Worm (Caenorhabditis elegans) whole organism, young adult: Measurements from ENCODE around the gene F31F7.2.

Experiments used
- B0019.2 ChIP-seq: fragments of 200-800 bp; sonication (Bioruptor generic); conservative IDR thresholded peaks from 2 replicates; pipeline ENCODE4 v1.3.6; 2022; ENCODE audit warnings: missing genetic modification reagents, missing genetic modification characterization, missing compliant biosample characterization
- B0261.1 ChIP-seq: sonication (generic microtip); optimal IDR thresholded peaks from 2 replicates; lab custom pipeline; 2016; ENCODE audit warnings: mild to moderate bottlenecking, missing genetic modification characterization, moderate library complexity, missing compliant biosample characterization
- F10E7.11 ChIP-seq: sonication (generic microtip); optimal IDR thresholded peaks from 2 replicates; lab custom pipeline; 2017; ENCODE audit warnings: mild to moderate bottlenecking, missing genetic modification characterization, moderate library complexity, missing compliant biosample characterization
- F23B12.7 ChIP-seq: sonication (generic microtip); optimal IDR thresholded peaks from 2 replicates; lab custom pipeline; 2017; ENCODE audit warnings: missing genetic modification characterization, mild to moderate bottlenecking, missing compliant biosample characterization, antibody characterized with exemption, moderate library complexity; ENCODE audit not compliant: insufficient read depth
- F33H1.4 ChIP-seq: fragments of 200-800 bp; sonication (Bioruptor generic); IDR thresholded peaks from 2 replicates; pipeline ENCODE4 v1.3.6; 2022; ENCODE audit warnings: missing genetic modification reagents, missing genetic modification characterization, missing compliant biosample characterization
- F52B5.7 ChIP-seq: sonication (generic microtip); optimal IDR thresholded peaks from 2 replicates; lab custom pipeline; 2016; ENCODE audit warnings: mild to moderate bottlenecking, missing genetic modification characterization, missing compliant biosample characterization
- T07F8.4 ChIP-seq: sonication (generic microtip); optimal IDR thresholded peaks from 2 replicates; lab custom pipeline; 2016; ENCODE audit warnings: mild to moderate bottlenecking, missing genetic modification characterization, moderate library complexity, missing compliant biosample characterization
- Y53F4B.3 ChIP-seq: fragments of 200-800 bp; sonication (Bioruptor generic); IDR thresholded peaks from 2 replicates; pipeline ENCODE4 v1.3.6; 2022; ENCODE audit warnings: missing genetic modification reagents, missing genetic modification characterization, missing compliant biosample characterization
- Y67H2A.10 ChIP-seq: fragments of 200-800 bp; sonication (Bioruptor generic); conservative IDR thresholded peaks from 2 replicates; pipeline ENCODE4 v1.3.6; 2022; ENCODE audit warnings: missing genetic modification reagents, missing genetic modification characterization, missing compliant biosample characterization
- ZK185.1 ChIP-seq: sonication (generic microtip); optimal IDR thresholded peaks from 2 replicates; lab custom pipeline; 2016; ENCODE audit warnings: mild to moderate bottlenecking, missing genetic modification characterization, missing compliant biosample characterization; ENCODE audit not compliant: poor library complexity, severe bottlenecking
- ama-1 ChIP-seq, 3 experiments: fragments of 150-350 bp in 1 of 3; sonication (generic microtip) in 2 of 3; optimal IDR thresholded peaks; 2 replicates each; lab custom pipeline; 2014 to 2018; ENCODE audit warnings: missing biosample characterization in 2 of 3, missing genetic modification characterization in 2 of 3, missing genetic modification reagents in 2 of 3
- attf-5 ChIP-seq: fragments of 200-800 bp; sonication (Bioruptor generic); optimal IDR thresholded peaks from 2 replicates; lab custom pipeline; 2018; ENCODE audit warnings: mild to moderate bottlenecking, missing genetic modification characterization, missing compliant biosample characterization
- cebp-1 ChIP-seq, 2 experiments: fragments of 200-800 bp in 1 of 2; sonication (Bioruptor generic) in 1 of 2; sonication (generic microtip) in 1 of 2; IDR thresholded peaks in 1 of 2; optimal IDR thresholded peaks in 1 of 2; 2 replicates each; pipeline versions ENCODE4 v1.3.6 to Lab custom; 2017 to 2022; ENCODE audit warnings: missing compliant biosample characterization in 2 of 2, missing genetic modification characterization in 2 of 2, mild to moderate bottlenecking in 1 of 2, missing genetic modification reagents in 1 of 2, moderate library complexity in 1 of 2
- ceh-27 ChIP-seq: fragments of 200-800 bp; sonication (Bioruptor generic); optimal IDR thresholded peaks from 2 replicates; lab custom pipeline; 2018; ENCODE audit warnings: mild to moderate bottlenecking, missing genetic modification characterization, moderate library complexity, missing compliant biosample characterization
- ceh-40 ChIP-seq: fragments of 200-800 bp; sonication (Bioruptor generic); IDR thresholded peaks from 2 replicates; pipeline ENCODE4 v1.3.6; 2022; ENCODE audit warnings: missing genetic modification characterization, missing compliant biosample characterization
- egrh-3 ChIP-seq: fragments of 200-800 bp; sonication (Bioruptor generic); IDR thresholded peaks from 2 replicates; pipeline ENCODE4 v1.3.6; 2022; ENCODE audit warnings: missing genetic modification reagents, missing genetic modification characterization, missing compliant biosample characterization
- fkh-3 ChIP-seq: sonication (generic microtip); optimal IDR thresholded peaks from 2 replicates; lab custom pipeline; 2016; ENCODE audit warnings: mild to moderate bottlenecking, missing genetic modification characterization, missing compliant biosample characterization
- hlh-26 ChIP-seq: fragments of 200-800 bp; sonication (Bioruptor generic); conservative IDR thresholded peaks from 2 replicates; pipeline ENCODE4 v1.3.6; 2022; ENCODE audit warnings: missing genetic modification reagents, missing genetic modification characterization, missing compliant biosample characterization
- hmg-1.2 ChIP-seq: fragments of 200-800 bp; sonication (Bioruptor generic); IDR thresholded peaks from 2 replicates; pipeline ENCODE4 v1.3.6; 2022; ENCODE audit warnings: missing genetic modification reagents, missing genetic modification characterization, missing compliant biosample characterization
- hrde-1 ChIP-seq: sonication (generic microtip); optimal IDR thresholded peaks from 2 replicates; lab custom pipeline; 2016; ENCODE audit warnings: missing genetic modification characterization, mild to moderate bottlenecking, missing compliant biosample characterization, moderate library complexity, missing genotype, missing genetic modification reagents, borderline replicate concordance
- hsf-1 ChIP-seq: fragments of 200-800 bp; sonication (Bioruptor generic); IDR thresholded peaks from 2 replicates; pipeline ENCODE4 v1.3.6; 2022; ENCODE audit warnings: missing genetic modification reagents, missing genetic modification characterization, missing compliant biosample characterization
- let-526 ChIP-seq: fragments of 200-800 bp; sonication (Bioruptor generic); IDR thresholded peaks from 2 replicates; pipeline ENCODE4 v1.3.6; 2022; ENCODE audit warnings: missing genetic modification reagents, missing genetic modification characterization, missing compliant biosample characterization
- lin-35 ChIP-seq, 3 experiments: fragments of 150-350 bp in 2 of 3; sonication (generic microtip) in 1 of 3; optimal IDR thresholded peaks; 2 replicates each; lab custom pipeline; 2014 to 2018; ENCODE audit warnings: missing biosample characterization in 3 of 3, missing genetic modification characterization in 3 of 3, missing genetic modification reagents in 3 of 3
- lin-54 ChIP-seq: fragments of 200-800 bp; sonication (Bioruptor generic); optimal IDR thresholded peaks from 2 replicates; lab custom pipeline; 2018; ENCODE audit warnings: mild to moderate bottlenecking, missing genetic modification characterization, missing compliant biosample characterization
- lsy-27 ChIP-seq: sonication (generic microtip); optimal IDR thresholded peaks from 2 replicates; lab custom pipeline; 2017; ENCODE audit warnings: missing genetic modification characterization, mild to moderate bottlenecking, missing compliant biosample characterization, antibody characterized with exemption, missing genotype, borderline replicate concordance; ENCODE audit not compliant: insufficient read depth
- madf-10 ChIP-seq: sonication (generic microtip); optimal IDR thresholded peaks from 2 replicates; lab custom pipeline; 2016; ENCODE audit warnings: mild to moderate bottlenecking, missing genetic modification characterization, missing compliant biosample characterization
- madf-3 ChIP-seq: fragments of 200-800 bp; sonication (Bioruptor generic); IDR thresholded peaks from 2 replicates; pipeline ENCODE4 v1.3.6; 2022; ENCODE audit warnings: missing genetic modification reagents, missing genetic modification characterization, missing compliant biosample characterization
- mel-28 ChIP-seq: sonication (generic microtip); optimal IDR thresholded peaks from 2 replicates; lab custom pipeline; 2016; ENCODE audit warnings: borderline replicate concordance, mild to moderate bottlenecking, missing genetic modification characterization, missing compliant biosample characterization
- mes-4 ChIP-seq: sonication (generic microtip); optimal IDR thresholded peaks from 2 replicates; lab custom pipeline; 2016; ENCODE audit warnings: missing genotype, missing genetic modification characterization, missing compliant biosample characterization
- nhr-179 ChIP-seq: sonication (generic microtip); optimal IDR thresholded peaks from 2 replicates; lab custom pipeline; 2016; ENCODE audit warnings: mild to moderate bottlenecking, missing genetic modification characterization, missing compliant biosample characterization
- nhr-27 ChIP-seq: fragments of 200-800 bp; sonication (Bioruptor generic); optimal IDR thresholded peaks from 2 replicates; lab custom pipeline; 2018; ENCODE audit warnings: mild to moderate bottlenecking, missing genetic modification characterization, moderate library complexity, missing compliant biosample characterization
- nhr-80 ChIP-seq: sonication (generic microtip); optimal IDR thresholded peaks from 2 replicates; lab custom pipeline; 2016; ENCODE audit warnings: missing genetic modification characterization, missing compliant biosample characterization
- pbrm-1 ChIP-seq: fragments of 200-800 bp; sonication (Bioruptor generic); IDR thresholded peaks from 2 replicates; pipeline ENCODE4 v1.3.6; 2022; ENCODE audit warnings: missing genetic modification reagents, missing genetic modification characterization, missing compliant biosample characterization
- somi-1 ChIP-seq: fragments of 200-800 bp; sonication (Bioruptor generic); optimal IDR thresholded peaks from 2 replicates; lab custom pipeline; 2018; ENCODE audit warnings: mild to moderate bottlenecking, missing genetic modification characterization, missing compliant biosample characterization
- tbx-9 ChIP-seq: sonication (generic microtip); optimal IDR thresholded peaks from 2 replicates; lab custom pipeline; 2016; ENCODE audit warnings: borderline replicate concordance, missing genetic modification characterization, inconsistent platforms, missing compliant biosample characterization
- unc-130 ChIP-seq: sonication (generic microtip); optimal IDR thresholded peaks from 2 replicates; lab custom pipeline; 2016; ENCODE audit warnings: missing genetic modification reagents, missing genetic modification characterization, missing compliant biosample characterization
- unc-62 ChIP-seq: fragments of 150-350 bp; optimal IDR thresholded peaks from 2 replicates; lab custom pipeline; 2014; ENCODE audit warnings: missing biosample characterization, missing genetic modification reagents, missing genetic modification characterization
- xnd-1 ChIP-seq: sonication (generic microtip); optimal IDR thresholded peaks from 2 replicates; lab custom pipeline; 2016; ENCODE audit warnings: missing genotype, missing genetic modification reagents, missing genetic modification characterization, missing compliant biosample characterization
- zfh-2 ChIP-seq: fragments of 200-800 bp; sonication (Bioruptor generic); conservative IDR thresholded peaks from 2 replicates; pipeline ENCODE4 v1.3.6; 2022; ENCODE audit warnings: missing genetic modification reagents, missing genetic modification characterization, missing compliant biosample characterization
- zim-3 ChIP-seq: sonication (generic microtip); optimal IDR thresholded peaks from 2 replicates; lab custom pipeline; 2017; ENCODE audit warnings: mild to moderate bottlenecking, missing genetic modification characterization, moderate library complexity, missing compliant biosample characterization
- ztf-22 ChIP-seq: fragments of 200-800 bp; sonication (Bioruptor generic); optimal IDR thresholded peaks from 2 replicates; lab custom pipeline; 2018; ENCODE audit warnings: mild to moderate bottlenecking, missing genetic modification characterization, moderate library complexity, missing compliant biosample characterization
- ztf-25 ChIP-seq: fragments of 200-800 bp; sonication (Bioruptor generic); IDR thresholded peaks from 2 replicates; pipeline ENCODE4 v1.3.6; 2022; ENCODE audit warnings: missing genetic modification reagents, missing genetic modification characterization, missing compliant biosample characterization
- ztf-26 ChIP-seq: sonication (generic microtip); optimal IDR thresholded peaks from 2 replicates; lab custom pipeline; 2017; ENCODE audit warnings: missing genetic modification characterization, missing compliant biosample characterization
- ztf-3 ChIP-seq: fragments of 200-800 bp; sonication (Bioruptor generic); optimal IDR thresholded peaks from 2 replicates; lab custom pipeline; 2018; ENCODE audit warnings: mild to moderate bottlenecking, missing genetic modification characterization, missing compliant biosample characterization
- ztf-6 ChIP-seq: fragments of 200-800 bp; sonication (Bioruptor generic); IDR thresholded peaks from 2 replicates; pipeline ENCODE4 v1.3.6; 2022; ENCODE audit warnings: missing genetic modification reagents, missing genetic modification characterization, missing compliant biosample characterization

F31F7.2 gene

ce11 chrV:6227326-6228246 is 43.1 kb upstream of the F31F7.2 start:
- TF ChIP-seq Y67H2A.10 (GFP tag; lab: Robert Waterston, UW) (no peak), ZK185.1 (tag; lab: Kevin White, UChicago) (peak; percentile 83), mel-28 (tag; lab: Kevin White, UChicago) (no peak), ztf-22 (no peak), Y53F4B.3 (GFP tag; lab: Robert Waterston, UW) (no peak), unc-62 (peak; percentile 78), fkh-3 (tag; lab: Kevin White, UChicago) (no peak), attf-5 (GFP tag; lab: Kevin White, UChicago) (peak; percentile 56), ama-1 (optimal IDR thresholded peaks at IDR 0.05; lab: Kevin White, UChicago) (peak; percentile 98), ama-1 (GFP tag; optimal IDR thresholded peaks at IDR 0.05; lab: Kevin White, UChicago) (peak in 1 of 2 experiments; percentile 15), cebp-1 (GFP tag; IDR thresholded peaks at IDR 0.05; lab: Robert Waterston, UW) (0 out of 2 replicates have a peak, but pooled peaks have one; percentile 33), cebp-1 (tag; optimal IDR thresholded peaks at IDR 0.05; lab: Kevin White, UChicago) (peak; percentile 91), T07F8.4 (tag; lab: Kevin White, UChicago) (no peak), hrde-1 (tag; lab: Kevin White, UChicago) (no peak), F23B12.7 (tag; lab: Kevin White, UChicago) (no peak), zfh-2 (GFP tag; lab: Robert Waterston, UW) (peak; percentile 99), ceh-27 (GFP tag; lab: Kevin White, UChicago) (peak; percentile 60), tbx-9 (tag; lab: Kevin White, UChicago) (no peak), lin-35 (GFP tag; optimal IDR thresholded peaks at IDR 0.05; lab: Kevin White, UChicago) (peak in 1 of 3 experiments; percentile 75), B0019.2 (GFP tag; lab: Robert Waterston, UW) (no peak), mes-4 (no peak), hlh-26 (no peak), pbrm-1 (GFP tag; lab: Robert Waterston, UW) (peak; percentile 81), ztf-3 (GFP tag; lab: Kevin White, UChicago) (no peak), lsy-27 (tag; lab: Kevin White, UChicago) (no peak), nhr-179 (tag; lab: Kevin White, UChicago) (no peak), nhr-27 (tag; lab: Kevin White, UChicago) (no peak), xnd-1 (tag; lab: Kevin White, UChicago) (no peak), B0261.1 (tag; lab: Kevin White, UChicago) (no peak), egrh-3 (GFP tag; lab: Robert Waterston, UW) (peak; percentile 87), ztf-6 (no peak), F33H1.4 (GFP tag; lab: Robert Waterston, UW) (no peak), madf-10 (tag; lab: Kevin White, UChicago) (peak; percentile 100), F52B5.7 (tag; lab: Kevin White, UChicago) (no peak), somi-1 (peak; percentile 88), let-526 (GFP tag; lab: Robert Waterston, UW) (peak; percentile 8; the same call in 1 of the 2 replicates), F10E7.11 (no peak), ceh-40 (GFP tag; lab: Robert Waterston, UW) (no peak), hsf-1 (GFP tag; lab: Robert Waterston, UW) (0 out of 2 replicates have a peak, but pooled peaks have one; percentile 22), hmg-1.2 (peak; percentile 97), unc-130 (GFP tag; lab: Kevin White, UChicago) (no peak), zim-3 (tag; lab: Kevin White, UChicago) (no peak), lin-54 (peak; percentile 44), ztf-26 (tag; lab: Kevin White, UChicago) (peak; percentile 86), ztf-25 (GFP tag; lab: Robert Waterston, UW) (no peak), madf-3 (GFP tag; lab: Robert Waterston, UW) (peak; percentile 50; the same call in 1 of the 2 replicates), nhr-80 (tag; lab: Kevin White, UChicago) (peak; percentile 36)
